Worm (Caenorhabditis elegans) whole organism, L4 larva: ENCODE data around the gene C25F9.5.
"Not testable (repeated sequence)": the region's sequence is repeated elsewhere in the genome, so short reads cannot be mapped to it uniquely, and the experiment has no call there.

Experiments
- D1046.2 ChIP-seq: fragments of 200-800 bp; sonication (Bioruptor generic); IDR thresholded peaks from 2 replicates; pipeline ENCODE4 v1.3.6; 2022; ENCODE audit warnings: missing genetic modification characterization, missing compliant biosample characterization
- F26F4.8 ChIP-seq: fragments of 200-800 bp; sonication (Bioruptor generic); conservative IDR thresholded peaks from 2 replicates; pipeline ENCODE4 v1.3.6; 2022; ENCODE audit warnings: missing genetic modification characterization, missing compliant biosample characterization
- Y105C5A.15 ChIP-seq: fragments of 200-800 bp; sonication (Bioruptor generic); IDR thresholded peaks from 2 replicates; pipeline ENCODE4 v1.3.6; 2022; ENCODE audit warnings: missing genetic modification characterization, missing compliant biosample characterization
- aha-1 ChIP-seq: fragments of 150-350 bp; peaks from one replicate; lab custom pipeline; 2014; ENCODE audit warnings: missing biosample characterization, missing genetic modification characterization
- attf-4 ChIP-seq: sonication (generic microtip); optimal IDR thresholded peaks from 3 replicates; lab custom pipeline; 2017; ENCODE audit warnings: missing biosample characterization, missing genetic modification characterization
- ces-1 ChIP-seq: fragments of 150-350 bp; sonication (generic microtip); optimal IDR thresholded peaks from 4 replicates; lab custom pipeline; 2014; ENCODE audit warnings: missing biosample characterization, missing genetic modification reagents, missing genetic modification characterization
- daf-16 ChIP-seq, 3 experiments: sonication (generic microtip); optimal IDR thresholded peaks; 2 replicates each; lab custom pipeline; 2016 to 2017; ENCODE audit warnings: missing genetic modification characterization in 3 of 3, missing genetic modification reagents in 3 of 3, mild to moderate bottlenecking in 2 of 3, missing compliant biosample characterization in 2 of 3, missing biosample characterization in 1 of 3, moderate library complexity in 1 of 3
- daf-19 ChIP-seq: fragments of 200-800 bp; sonication (Bioruptor generic); conservative IDR thresholded peaks from 2 replicates; pipeline ENCODE4 v1.3.6; 2022; ENCODE audit warnings: missing genetic modification characterization, missing compliant biosample characterization
- dmd-6 ChIP-seq: fragments of 200-800 bp; sonication (Bioruptor generic); IDR thresholded peaks from 2 replicates; pipeline ENCODE4 v1.3.6; 2022; ENCODE audit warnings: missing genetic modification reagents, missing genetic modification characterization, missing compliant biosample characterization
- dve-1 ChIP-seq: sonication (generic microtip); optimal IDR thresholded peaks from 2 replicates; lab custom pipeline; 2017; ENCODE audit warnings: antibody characterized with exemption, mild to moderate bottlenecking, missing genetic modification characterization, missing compliant biosample characterization; ENCODE audit not compliant: insufficient read depth
- fos-1 ChIP-seq: fragments of 150-350 bp; optimal IDR thresholded peaks from 2 replicates; lab custom pipeline; 2014; ENCODE audit warnings: missing biosample characterization, missing genetic modification characterization
- gei-8 ChIP-seq: fragments of 200-800 bp; sonication (Bioruptor generic); optimal IDR thresholded peaks from 2 replicates; lab custom pipeline; 2018; ENCODE audit warnings: mild to moderate bottlenecking, missing genetic modification characterization, missing compliant biosample characterization
- hlh-11 ChIP-seq: fragments of 200-800 bp; sonication (Bioruptor generic); optimal IDR thresholded peaks from 2 replicates; lab custom pipeline; 2018; ENCODE audit warnings: mild to moderate bottlenecking, missing genetic modification characterization, missing compliant biosample characterization
- hlh-30 ChIP-seq: sonication (generic microtip); optimal IDR thresholded peaks from 2 replicates; lab custom pipeline; 2017; ENCODE audit warnings: antibody characterized with exemption, mild to moderate bottlenecking, missing genetic modification characterization, missing compliant biosample characterization; ENCODE audit not compliant: insufficient read depth
- lin-29 ChIP-seq: fragments of 200-800 bp; sonication (Bioruptor generic); IDR thresholded peaks from 2 replicates; pipeline ENCODE4 v1.3.6; 2022; ENCODE audit warnings: missing genetic modification reagents, missing genetic modification characterization, missing compliant biosample characterization
- lin-38 ChIP-seq: fragments of 200-800 bp; sonication (Bioruptor generic); IDR thresholded peaks from 2 replicates; pipeline ENCODE4 v1.3.6; 2022; ENCODE audit warnings: missing genetic modification reagents, missing genetic modification characterization, missing compliant biosample characterization
- lir-3 ChIP-seq: sonication (generic microtip); optimal IDR thresholded peaks from 2 replicates; lab custom pipeline; 2016; ENCODE audit warnings: mild to moderate bottlenecking, missing genetic modification characterization, missing compliant biosample characterization
- lsy-2 ChIP-seq, 2 experiments: fragments of 150-350 bp in 1 of 2; sonication (generic microtip) in 1 of 2; optimal IDR thresholded peaks; 2 replicates each; lab custom pipeline; 2014 to 2017; ENCODE audit warnings: missing biosample characterization in 2 of 2, missing genetic modification characterization in 2 of 2
- mdl-1 ChIP-seq, 2 experiments: fragments of 150-350 bp in 1 of 2; sonication (generic microtip) in 1 of 2; optimal IDR thresholded peaks; 2 replicates each; lab custom pipeline; 2014 to 2017; ENCODE audit warnings: missing biosample characterization in 2 of 2, missing genetic modification characterization in 2 of 2
- mxl-2 ChIP-seq: fragments of 200-800 bp; sonication (Bioruptor generic); conservative IDR thresholded peaks from 2 replicates; pipeline ENCODE4 v1.3.6; 2022; ENCODE audit warnings: missing genetic modification reagents, missing genetic modification characterization, missing compliant biosample characterization
- nhr-10 ChIP-seq: fragments of 150-350 bp; optimal IDR thresholded peaks from 2 replicates; lab custom pipeline; 2014; ENCODE audit warnings: missing biosample characterization, missing genetic modification characterization
- nhr-28 ChIP-seq: fragments of 150-350 bp; optimal IDR thresholded peaks from 2 replicates; lab custom pipeline; 2014; ENCODE audit warnings: missing biosample characterization, missing genetic modification characterization
- nhr-77 ChIP-seq: fragments of 150-350 bp; optimal IDR thresholded peaks from 2 replicates; lab custom pipeline; 2014; ENCODE audit warnings: missing biosample characterization, missing genetic modification characterization
- pha-4 ChIP-seq, 2 experiments: fragments of 150-350 bp in 1 of 2; fragments of 200-800 bp in 1 of 2; sonication (Bioruptor generic) in 1 of 2; IDR thresholded peaks in 1 of 2; optimal IDR thresholded peaks in 1 of 2; 2 replicates each; pipeline versions ENCODE4 v1.3.6 to Lab custom; 2014 to 2022; ENCODE audit warnings: missing genetic modification characterization in 2 of 2, missing genetic modification reagents in 2 of 2, missing biosample characterization in 1 of 2, missing compliant biosample characterization in 1 of 2
- php-3 ChIP-seq: fragments of 200-800 bp; sonication (Bioruptor generic); IDR thresholded peaks from 2 replicates; pipeline ENCODE4 v1.3.6; 2022; ENCODE audit warnings: missing genetic modification reagents, missing genetic modification characterization, missing compliant biosample characterization
- pqm-1 ChIP-seq: sonication (generic microtip); optimal IDR thresholded peaks from 2 replicates; lab custom pipeline; 2017; ENCODE audit warnings: missing biosample characterization, missing genetic modification characterization
- spr-1 ChIP-seq: sonication (generic microtip); optimal IDR thresholded peaks from 2 replicates; lab custom pipeline; 2016; ENCODE audit warnings: mild to moderate bottlenecking, missing genetic modification characterization, missing compliant biosample characterization
- tra-1 ChIP-seq: fragments of 200-800 bp; sonication (Bioruptor generic); IDR thresholded peaks from 2 replicates; pipeline ENCODE4 v1.3.6; 2022; ENCODE audit warnings: missing genetic modification reagents, missing genetic modification characterization, missing compliant biosample characterization
- unc-62 ChIP-seq, 3 experiments: fragments of 150-350 bp in 1 of 3; sonication (generic microtip); optimal IDR thresholded peaks in 2 of 3; peaks in 1 of 3; 1 replicate in 1 of 3; 2 replicates in 2 of 3; lab custom pipeline; 2014 to 2017; ENCODE audit warnings: missing biosample characterization in 3 of 3, missing genetic modification characterization in 3 of 3, missing genetic modification reagents in 3 of 3, missing genotype in 1 of 3
- zfp-3 ChIP-seq: fragments of 200-800 bp; sonication (Bioruptor generic); conservative IDR thresholded peaks from 2 replicates; pipeline ENCODE4 v1.3.6; 2022; ENCODE audit warnings: missing genetic modification reagents, missing genetic modification characterization, missing compliant biosample characterization

The C25F9.5 gene

DNA sequence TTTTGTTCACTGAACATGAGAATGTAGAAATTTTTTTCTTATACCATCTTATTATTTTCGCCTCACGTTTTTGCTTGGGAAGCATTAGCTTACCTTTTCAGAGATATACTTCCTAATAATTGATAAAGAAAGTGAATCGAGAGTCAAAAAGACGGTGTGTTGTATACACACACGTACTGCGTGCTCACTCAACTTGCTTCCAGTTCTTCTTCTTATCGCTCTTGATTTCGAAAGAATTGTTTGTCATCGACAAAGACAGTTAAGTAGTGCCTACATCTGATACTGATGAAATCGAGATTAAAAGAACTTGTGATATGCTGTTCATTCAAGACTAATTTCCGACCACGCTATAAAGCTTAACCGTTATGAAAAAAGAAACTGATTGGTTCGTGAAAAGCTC is at the start of gene C25F9.5 (continued):
- no peak for TF ChIP-seq mdl-1 (tag; optimal IDR thresholded peaks at IDR 0.05; lab: Kevin White, UChicago)

DNA sequence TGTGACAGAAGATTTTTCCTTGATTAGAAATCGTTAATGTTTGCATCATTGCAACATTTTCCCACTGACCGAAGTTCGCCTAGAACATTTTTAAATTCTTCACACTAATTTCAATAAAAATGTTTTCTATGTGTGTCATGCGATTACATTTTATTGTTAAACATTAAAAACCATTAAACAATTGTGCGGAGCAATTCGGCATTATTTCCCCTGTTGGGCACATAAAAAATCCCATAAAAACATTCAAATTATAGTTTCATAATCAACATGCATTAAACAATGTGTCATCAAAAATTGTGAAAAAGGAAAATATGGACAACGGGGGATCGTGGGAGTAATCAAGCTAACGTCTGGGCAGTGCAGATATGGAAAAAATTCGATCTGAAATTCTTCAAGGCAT is 48.8 kb upstream of the C25F9.5 start:
- TF ChIP-seq tra-1 (GFP tag; lab: Robert Waterston, UW) (peak; percentile 26; the same call in 1 of the 2 replicates), php-3 (GFP tag; lab: Robert Waterston, UW) (peak; percentile 98), daf-16 (tag; optimal IDR thresholded peaks at IDR 0.05; lab: Kevin White, UChicago) (peak; percentile 31)
- TF ChIP-seq daf-16 (GFP tag; optimal IDR thresholded peaks at IDR 0.05; lab: Kevin White, UChicago), result not testable (repeated sequence)

DNA sequence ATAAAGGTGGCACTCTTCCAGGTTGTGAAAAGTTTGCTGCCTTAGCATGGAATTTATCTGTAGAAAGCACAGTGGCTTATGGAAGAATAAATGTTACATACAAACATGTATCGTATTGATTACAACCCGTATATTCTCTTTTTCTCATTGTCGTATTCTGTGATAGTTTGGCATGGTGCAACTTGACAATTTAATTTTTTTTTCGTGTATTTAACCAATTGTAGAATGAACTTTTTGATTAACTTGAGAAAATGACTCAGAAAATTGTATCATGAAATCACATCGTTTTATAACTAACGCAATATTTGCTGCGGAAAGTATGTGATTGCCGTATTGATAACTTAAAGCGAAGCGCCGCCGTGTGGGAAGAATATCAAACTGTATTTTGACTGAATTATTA is 46.5 kb upstream of the C25F9.5 start, which contains the start of gene Y43F8B.24:
TSS of gene Y43F8B.24 (plus strand) at position 301 of the 400 bp plus-strand sequence.
- TF ChIP-seq daf-16 (GFP tag; optimal IDR thresholded peaks at IDR 0.05; lab: Kevin White, UChicago) (no peak), daf-16 (tag; optimal IDR thresholded peaks at IDR 0.05; lab: Kevin White, UChicago) (peak; percentile 17), pqm-1 (tag; lab: Kevin White, UChicago) (no peak), unc-62 (GFP tag; optimal IDR thresholded peaks at IDR 0.05 in 1 of 2; lab: Kevin White, UChicago) (peak in 1 of 2 experiments; percentile 7), unc-62 (tag; optimal IDR thresholded peaks at IDR 0.05; lab: Kevin White, UChicago) (no peak), lin-38 (no peak)

DNA sequence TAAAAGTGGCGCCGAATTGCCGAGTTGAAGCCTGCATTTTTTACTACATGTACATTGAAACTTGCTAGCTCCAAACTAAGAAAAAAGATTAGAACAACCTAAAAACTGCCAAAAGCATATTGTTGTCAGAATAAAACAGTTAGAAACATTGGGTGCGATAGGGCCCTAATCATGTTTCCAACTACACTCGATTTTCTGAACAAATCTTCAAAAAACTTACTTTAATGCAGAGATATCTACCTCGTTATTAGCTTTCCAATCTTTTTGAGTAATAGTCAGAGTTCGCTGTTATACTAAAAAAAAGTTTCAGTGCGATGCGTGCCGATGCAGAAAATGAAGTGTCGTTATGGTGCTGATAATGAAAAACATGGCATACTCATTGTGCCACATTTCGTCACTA is 45.0 kb upstream of the C25F9.5 start, which contains the start of the genes Y43F8B.13 and Y43F8B.14:
TSS of gene Y43F8B.13 (plus strand) at position 301 of the 400 bp plus-strand sequence.
TSS of gene Y43F8B.14 (minus strand) at position 322 of the 400 bp plus-strand sequence.
- TF ChIP-seq pqm-1 (tag; lab: Kevin White, UChicago) (peak; percentile 56), lin-29 (no peak), daf-16 (GFP tag; optimal IDR thresholded peaks at IDR 0.05; lab: Kevin White, UChicago) (no peak), daf-16 (tag; optimal IDR thresholded peaks at IDR 0.05; lab: Kevin White, UChicago) (peak; percentile 35)
- TF ChIP-seq, all 104 proteins: peak for 2

DNA sequence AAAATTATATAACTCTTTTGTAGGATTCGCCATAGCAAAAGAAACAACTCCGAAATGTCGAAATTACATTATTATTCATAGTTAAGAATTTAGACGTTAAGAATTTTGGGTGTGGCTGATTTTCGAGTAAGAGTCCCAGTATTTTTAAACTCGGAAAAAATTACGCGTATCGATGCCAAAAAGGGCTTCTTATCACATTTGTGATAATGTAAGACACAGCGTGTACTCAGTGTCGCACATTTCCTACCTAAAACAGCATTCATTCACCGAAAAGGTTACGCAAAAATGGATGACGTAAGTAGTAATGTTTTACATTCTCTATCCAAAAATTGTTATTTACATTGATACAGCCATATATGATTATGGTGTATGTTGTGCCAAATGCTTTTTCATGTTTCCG is 38.9 kb upstream of the C25F9.5 start, which contains the start of gene M04C3.5:
TSS of gene M04C3.5 (plus strand) at position 190 of the 400 bp plus-strand sequence.
- TF ChIP-seq unc-62 (GFP tag; optimal IDR thresholded peaks at IDR 0.05 in 1 of 2; lab: Kevin White, UChicago), result peak in 1 of 2 experiments; percentile 67
- no peak for TF ChIP-seq unc-62 (tag; optimal IDR thresholded peaks at IDR 0.05; lab: Kevin White, UChicago)
- TF ChIP-seq hlh-11 (tag; lab: Kevin White, UChicago), result peak; percentile 26
- no peak for TF ChIP-seq php-3 (GFP tag; lab: Robert Waterston, UW)
- no peak for TF ChIP-seq daf-16 (GFP tag; optimal IDR thresholded peaks at IDR 0.05; lab: Kevin White, UChicago)
- TF ChIP-seq daf-16 (tag; optimal IDR thresholded peaks at IDR 0.05; lab: Kevin White, UChicago), result peak; percentile 35
- peak; percentile 55 for TF ChIP-seq pqm-1 (tag; lab: Kevin White, UChicago)
- peak; percentile 48 for TF ChIP-seq aha-1 (tag; lab: Kevin White, UChicago)
- TF ChIP-seq dmd-6 (GFP tag; lab: Robert Waterston, UW), result peak; percentile 61
- TF ChIP-seq nhr-28 (tag; lab: Kevin White, UChicago), result peak; percentile 23
- no peak for TF ChIP-seq daf-19
- TF ChIP-seq pha-4 (GFP tag; IDR thresholded peaks at IDR 0.05; lab: Robert Waterston, UW), result no peak
- no peak for TF ChIP-seq pha-4 (tag; optimal IDR thresholded peaks at IDR 0.05; lab: Kevin White, UChicago)

DNA sequence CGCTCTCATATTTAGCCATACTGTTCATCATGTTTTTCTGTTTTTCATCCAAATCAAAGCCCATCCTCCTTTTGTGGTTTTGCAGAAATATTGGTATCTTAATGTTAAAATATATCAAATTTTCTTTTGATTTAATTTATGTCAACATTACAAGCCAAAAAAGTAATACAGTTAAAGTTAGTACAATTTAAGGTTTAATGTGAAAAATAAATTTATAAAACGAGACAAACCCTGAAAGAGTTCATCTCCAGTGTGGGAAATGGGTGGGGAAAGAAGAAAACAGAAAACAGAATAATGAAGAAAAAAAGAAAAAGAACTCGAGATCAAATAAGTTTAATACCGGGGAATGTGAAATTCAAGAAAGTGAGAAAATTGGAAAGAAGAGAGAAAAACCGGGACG is 38.1 kb upstream of the C25F9.5 start, which contains the start of gene M04C3.2:
TSS of gene M04C3.2 (minus strand) at position 101 of the 400 bp plus-strand sequence.
- TF ChIP-seq gei-8 (GFP tag; lab: Kevin White, UChicago) (no peak), nhr-10 (tag; lab: Kevin White, UChicago) (no peak), spr-1 (tag; lab: Kevin White, UChicago) (no peak)
- TF ChIP-seq, all 104 proteins: peak for 0

DNA sequence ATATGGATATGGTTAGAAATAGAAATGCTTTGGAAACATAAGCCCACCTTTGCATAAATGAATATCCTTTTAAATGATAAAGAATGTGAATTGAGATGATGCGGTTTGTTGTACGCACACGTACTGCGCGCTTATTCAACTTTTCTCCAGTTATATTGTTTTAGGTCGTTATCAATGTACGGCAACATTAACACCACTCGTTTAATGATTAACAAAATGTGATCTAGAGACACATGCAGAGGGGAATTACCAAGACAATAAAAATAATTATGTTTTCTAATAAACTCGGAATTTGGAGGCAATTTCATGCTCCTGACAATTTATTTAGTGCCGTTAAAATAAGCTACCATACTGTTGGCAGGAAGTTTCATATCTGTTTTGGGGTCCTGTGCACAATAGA is 34.8 kb upstream of the C25F9.5 start, which contains the start of gene M04C3.1:
TSS of gene M04C3.1 (minus strand) at position 164 of the 400 bp plus-strand sequence.
- TF ChIP-seq lir-3 (tag; lab: Kevin White, UChicago) (no peak), Y105C5A.15 (GFP tag; lab: Robert Waterston, UW) (no peak), lsy-2 (tag; optimal IDR thresholded peaks at IDR 0.05; lab: Kevin White, UChicago) (peak in 1 of 2 experiments; percentile 5), D1046.2 (GFP tag; lab: Robert Waterston, UW) (no peak), ces-1 (GFP tag; lab: Kevin White, UChicago) (no peak), F26F4.8 (GFP tag; lab: Robert Waterston, UW) (no peak), fos-1 (no peak), nhr-77 (tag; lab: Kevin White, UChicago) (no peak), php-3 (GFP tag; lab: Robert Waterston, UW) (peak; percentile 72), pqm-1 (tag; lab: Kevin White, UChicago) (peak; percentile 79), attf-4 (no peak), dmd-6 (GFP tag; lab: Robert Waterston, UW) (peak; percentile 27; the same call in 1 of the 2 replicates), dve-1 (peak; percentile 66), zfp-3 (GFP tag; lab: Robert Waterston, UW) (no peak), mxl-2 (GFP tag; lab: Robert Waterston, UW) (no peak), daf-16 (GFP tag; optimal IDR thresholded peaks at IDR 0.05; lab: Kevin White, UChicago) (no peak), daf-16 (tag; optimal IDR thresholded peaks at IDR 0.05; lab: Kevin White, UChicago) (peak; percentile 71), nhr-28 (tag; lab: Kevin White, UChicago) (peak; percentile 49), hlh-30 (tag; lab: Kevin White, UChicago) (peak; percentile 22)
